Worm (Caenorhabditis elegans) whole organism, L1 larva: ENCODE data around the gene F34H10.5.

Experiments used
- C04F5.9 ChIP-seq: sonication (generic microtip); optimal IDR thresholded peaks from 2 replicates; lab custom pipeline; 2016; ENCODE audit warnings: missing genetic modification characterization, missing compliant biosample characterization
- C16A3.4 ChIP-seq: fragments of 150-350 bp; optimal IDR thresholded peaks from 2 replicates; lab custom pipeline; 2014; ENCODE audit warnings: missing biosample characterization, missing genetic modification characterization
- Y116A8C.19 ChIP-seq: sonication (generic microtip); optimal IDR thresholded peaks from 2 replicates; lab custom pipeline; 2016; ENCODE audit warnings: missing compliant biosample characterization, missing genetic modification characterization, borderline replicate concordance
- aha-1 ChIP-seq: fragments of 150-350 bp; optimal IDR thresholded peaks from 2 replicates; lab custom pipeline; 2014; ENCODE audit warnings: missing biosample characterization, missing genetic modification characterization
- aly-2 ChIP-seq: fragments of 150-350 bp; optimal IDR thresholded peaks from 2 replicates; lab custom pipeline; 2014; ENCODE audit warnings: missing biosample characterization, missing genetic modification characterization
- ama-1 ChIP-seq: fragments of 150-350 bp; optimal IDR thresholded peaks from 2 replicates; lab custom pipeline; 2014
- blmp-1 ChIP-seq: fragments of 150-350 bp; optimal IDR thresholded peaks from 2 replicates; lab custom pipeline; 2014; ENCODE audit warnings: missing biosample characterization, missing genetic modification characterization
- ceh-63 ChIP-seq: fragments of 200-800 bp; sonication (Bioruptor generic); optimal IDR thresholded peaks from 2 replicates; lab custom pipeline; 2018; ENCODE audit warnings: mild to moderate bottlenecking, missing genetic modification characterization, missing compliant biosample characterization
- ceh-82 ChIP-seq, 3 experiments: fragments of 150-350 bp in 1 of 3; sonication (generic microtip) in 2 of 3; optimal IDR thresholded peaks; 2 replicates each; lab custom pipeline; 2014 to 2017; ENCODE audit warnings: missing biosample characterization in 3 of 3, missing genetic modification characterization in 3 of 3
- ceh-90 ChIP-seq: sonication (generic microtip); optimal IDR thresholded peaks from 2 replicates; lab custom pipeline; 2016; ENCODE audit warnings: missing genetic modification characterization, missing compliant biosample characterization
- dpl-1 ChIP-seq, 3 experiments: fragments of 150-350 bp in 2 of 3; sonication (generic microtip) in 1 of 3; optimal IDR thresholded peaks; 2 replicates each; lab custom pipeline; 2014 to 2017; ENCODE audit warnings: missing biosample characterization in 3 of 3, missing genetic modification characterization in 3 of 3, missing genetic modification reagents in 3 of 3
- dsc-1 ChIP-seq: sonication (generic microtip); optimal IDR thresholded peaks from 2 replicates; lab custom pipeline; 2016; ENCODE audit warnings: mild to moderate bottlenecking, missing genetic modification characterization, missing compliant biosample characterization
- efl-1 ChIP-seq, 4 experiments: fragments of 150-350 bp; optimal IDR thresholded peaks in 3 of 4; peaks in 1 of 4; 1 replicate in 1 of 4; 2 replicates in 3 of 4; lab custom pipeline; 2014; ENCODE audit warnings: missing biosample characterization in 2 of 4, missing genetic modification characterization in 2 of 4, missing genetic modification reagents in 2 of 4
- elt-2 ChIP-seq: sonication (generic microtip); optimal IDR thresholded peaks from 2 replicates; lab custom pipeline; 2016; ENCODE audit warnings: missing genetic modification characterization, mild to moderate bottlenecking, inconsistent platforms, missing compliant biosample characterization, missing genetic modification reagents
- elt-3 ChIP-seq, 6 experiments: fragments of 150-350 bp in 1 of 6; sonication (generic microtip); optimal IDR thresholded peaks; 2 replicates each; lab custom pipeline; 2017 to 2018; ENCODE audit warnings: missing biosample characterization in 6 of 6, missing genetic modification characterization in 6 of 6, inconsistent platforms in 1 of 6
- fos-1 ChIP-seq: fragments of 150-350 bp; optimal IDR thresholded peaks from 2 replicates; lab custom pipeline; 2014; ENCODE audit warnings: missing biosample characterization, missing genetic modification characterization
- grh-1 ChIP-seq: fragments of 200-800 bp; sonication (Bioruptor generic); IDR thresholded peaks from 2 replicates; pipeline ENCODE4 v1.3.6; 2022; ENCODE audit warnings: missing genetic modification reagents, missing genetic modification characterization, missing compliant biosample characterization
- hlh-4 ChIP-seq: sonication (generic microtip); optimal IDR thresholded peaks from 2 replicates; lab custom pipeline; 2016; ENCODE audit warnings: mild to moderate bottlenecking, missing genetic modification characterization, missing compliant biosample characterization
- hpl-2 ChIP-seq: fragments of 150-350 bp; optimal IDR thresholded peaks from 2 replicates; lab custom pipeline; 2014; ENCODE audit warnings: missing biosample characterization, missing genetic modification reagents, missing genetic modification characterization
- irx-1 ChIP-seq: sonication (generic microtip); optimal IDR thresholded peaks from 2 replicates; lab custom pipeline; 2016; ENCODE audit warnings: missing genetic modification characterization, missing compliant biosample characterization
- lin-13 ChIP-seq: fragments of 150-350 bp; optimal IDR thresholded peaks from 2 replicates; lab custom pipeline; 2014; ENCODE audit warnings: missing biosample characterization, missing genetic modification reagents, missing genetic modification characterization
- lin-14 ChIP-seq: fragments of 200-800 bp; sonication (Bioruptor generic); optimal IDR thresholded peaks from 2 replicates; lab custom pipeline; 2018; ENCODE audit warnings: mild to moderate bottlenecking, missing genetic modification characterization, moderate library complexity, missing compliant biosample characterization
- lin-35 ChIP-seq, 2 experiments: fragments of 150-350 bp; optimal IDR thresholded peaks; 2 replicates each; lab custom pipeline; 2014; ENCODE audit warnings: missing biosample characterization in 2 of 2, missing genetic modification characterization in 2 of 2, missing genetic modification reagents in 2 of 2
- lin-39 ChIP-seq: fragments of 150-350 bp; optimal IDR thresholded peaks from 2 replicates; lab custom pipeline; 2014; ENCODE audit warnings: missing biosample characterization, missing genetic modification reagents, missing genetic modification characterization
- lsy-2 ChIP-seq, 2 experiments: fragments of 150-350 bp; optimal IDR thresholded peaks; 2 replicates each; lab custom pipeline; 2014; ENCODE audit warnings: missing biosample characterization in 2 of 2, missing genetic modification characterization in 2 of 2
- mab-9 ChIP-seq: fragments of 200-800 bp; sonication (Bioruptor generic); IDR thresholded peaks from 2 replicates; pipeline ENCODE4 v1.3.6; 2022; ENCODE audit warnings: missing genetic modification reagents, missing genetic modification characterization, missing compliant biosample characterization
- mef-2 ChIP-seq: fragments of 150-350 bp; optimal IDR thresholded peaks from 2 replicates; lab custom pipeline; 2014; ENCODE audit warnings: missing biosample characterization, missing genetic modification characterization
- mep-1 ChIP-seq: fragments of 150-350 bp; optimal IDR thresholded peaks from 2 replicates; lab custom pipeline; 2014; ENCODE audit warnings: missing biosample characterization, missing genetic modification characterization
- nhr-19 ChIP-seq: fragments of 200-800 bp; sonication (Bioruptor generic); conservative IDR thresholded peaks from 2 replicates; pipeline ENCODE4 v1.3.6; 2022; ENCODE audit warnings: missing genetic modification characterization, missing compliant biosample characterization
- nhr-237 ChIP-seq: fragments of 150-350 bp; optimal IDR thresholded peaks from 2 replicates; lab custom pipeline; 2014; ENCODE audit warnings: missing biosample characterization, missing genetic modification characterization
- nhr-47 ChIP-seq: sonication (generic microtip); optimal IDR thresholded peaks from 2 replicates; lab custom pipeline; 2016; ENCODE audit warnings: mild to moderate bottlenecking, missing genetic modification characterization, moderate library complexity, missing compliant biosample characterization
- nhr-71 ChIP-seq: sonication (generic microtip); optimal IDR thresholded peaks from 2 replicates; lab custom pipeline; 2016; ENCODE audit warnings: mild to moderate bottlenecking, missing genetic modification characterization, moderate library complexity, missing compliant biosample characterization
- nhr-76 ChIP-seq: sonication (generic microtip); optimal IDR thresholded peaks from 2 replicates; lab custom pipeline; 2017; ENCODE audit warnings: missing biosample characterization, missing genetic modification characterization
- nhr-77 ChIP-seq: fragments of 150-350 bp; optimal IDR thresholded peaks from 2 replicates; lab custom pipeline; 2014; ENCODE audit warnings: missing biosample characterization, missing genetic modification characterization
- nhr-84 ChIP-seq: sonication (generic microtip); optimal IDR thresholded peaks from 2 replicates; lab custom pipeline; 2017; ENCODE audit warnings: missing biosample characterization, missing genetic modification characterization
- nhr-85 ChIP-seq: sonication (generic microtip); peaks from one replicate; lab custom pipeline; 2016; ENCODE audit warnings: missing genetic modification characterization, inconsistent platforms, missing compliant biosample characterization
- nhr-90 ChIP-seq: sonication (generic microtip); optimal IDR thresholded peaks from 2 replicates; lab custom pipeline; 2016; ENCODE audit warnings: mild to moderate bottlenecking, missing genetic modification characterization, missing compliant biosample characterization; ENCODE audit not compliant: poor library complexity
- pax-3 ChIP-seq: fragments of 200-800 bp; sonication (Bioruptor generic); optimal IDR thresholded peaks from 2 replicates; lab custom pipeline; 2018; ENCODE audit warnings: mild to moderate bottlenecking, missing genetic modification characterization, moderate library complexity, missing compliant biosample characterization
- rnt-1 ChIP-seq: sonication (generic microtip); optimal IDR thresholded peaks from 2 replicates; lab custom pipeline; 2016; ENCODE audit warnings: mild to moderate bottlenecking, missing genetic modification characterization, moderate library complexity, missing compliant biosample characterization
- skn-1 ChIP-seq: fragments of 150-350 bp; optimal IDR thresholded peaks from 2 replicates; lab custom pipeline; 2014; ENCODE audit warnings: missing biosample characterization, missing genetic modification characterization
- snu-23 ChIP-seq: sonication (generic microtip); optimal IDR thresholded peaks from 2 replicates; lab custom pipeline; 2016; ENCODE audit warnings: missing genetic modification characterization, missing compliant biosample characterization
- swsn-7 ChIP-seq: sonication (generic microtip); optimal IDR thresholded peaks from 2 replicates; lab custom pipeline; 2016; ENCODE audit warnings: missing genetic modification characterization, missing compliant biosample characterization
- tbx-2 ChIP-seq: sonication (generic microtip); optimal IDR thresholded peaks from 2 replicates; lab custom pipeline; 2016; ENCODE audit warnings: missing genetic modification characterization, missing compliant biosample characterization
- unc-30 ChIP-seq: sonication (generic microtip); optimal IDR thresholded peaks from 2 replicates; lab custom pipeline; 2017; ENCODE audit warnings: missing biosample characterization, missing genetic modification characterization
- xbp-1 ChIP-seq: sonication (generic microtip); optimal IDR thresholded peaks from 2 replicates; lab custom pipeline; 2016; ENCODE audit warnings: missing genetic modification characterization, missing compliant biosample characterization
- ztf-4 ChIP-seq: fragments of 150-350 bp; optimal IDR thresholded peaks from 2 replicates; lab custom pipeline; 2014; ENCODE audit warnings: missing biosample characterization, missing genetic modification characterization

Gene F34H10.5

ce11 chrX:9637137-9637536 lies 1.7 kb downstream of the F34H10.5 start:
- TF ChIP-seq nhr-76 (no peak), efl-1 (optimal IDR thresholded peaks at IDR 0.05; lab: Kevin White, UChicago) (no peak), efl-1 (GFP tag; optimal IDR thresholded peaks at IDR 0.05 in 1 of 2; lab: Kevin White, UChicago) (peak in 1 of 2 experiments; percentile 53), lin-14 (peak; percentile 20), grh-1 (GFP tag; lab: Robert Waterston, UW) (no peak), blmp-1 (tag; lab: Kevin White, UChicago) (peak; percentile 25), fos-1 (no peak), lin-35 (GFP tag; optimal IDR thresholded peaks at IDR 0.05; lab: Kevin White, UChicago) (peak in 1 of 2 experiments; percentile 5), ceh-82 (tag; optimal IDR thresholded peaks at IDR 0.05; lab: Kevin White, UChicago) (peak in 1 of 3 experiments; percentile 2)

- no peak for TF ChIP-seq mef-2 (tag; lab: Kevin White, UChicago)
- peak; percentile 16 for TF ChIP-seq nhr-90 (tag; lab: Kevin White, UChicago)
- peak; percentile 23 for TF ChIP-seq swsn-7 (tag; lab: Kevin White, UChicago)
- TF ChIP-seq ztf-4 (tag; lab: Kevin White, UChicago): peak; percentile 19
- peak in 1 of 2 experiments; percentile 37 for TF ChIP-seq lsy-2 (tag; optimal IDR thresholded peaks at IDR 0.05; lab: Kevin White, UChicago)
- TF ChIP-seq xbp-1 (tag; lab: Kevin White, UChicago): peak; percentile 53
- peak; percentile 37 for TF ChIP-seq dsc-1 (tag; lab: Kevin White, UChicago)
- TF ChIP-seq nhr-19 (GFP tag; lab: Robert Waterston, UW): peak; percentile 48; the same call in 1 of the 2 replicates
- TF ChIP-seq unc-30 (tag; lab: Kevin White, UChicago): no peak
- peak; percentile 61 for TF ChIP-seq rnt-1 (tag; lab: Kevin White, UChicago)
- no peak for TF ChIP-seq elt-3 (tag; optimal IDR thresholded peaks at IDR 0.05; lab: Kevin White, UChicago)
- peak; percentile 31 for TF ChIP-seq lin-14
- TF ChIP-seq pax-3 (tag; lab: Kevin White, UChicago): no peak
- TF ChIP-seq efl-1 (optimal IDR thresholded peaks at IDR 0.05; lab: Kevin White, UChicago): no peak
- peak in 1 of 2 experiments; percentile 80 for TF ChIP-seq efl-1 (GFP tag; optimal IDR thresholded peaks at IDR 0.05 in 1 of 2; lab: Kevin White, UChicago)
- TF ChIP-seq dpl-1 (GFP tag; optimal IDR thresholded peaks at IDR 0.05; lab: Kevin White, UChicago): peak in 1 of 3 experiments; percentile 10
- TF ChIP-seq blmp-1 (tag; lab: Kevin White, UChicago): peak; percentile 16
- no peak for TF ChIP-seq nhr-237 (tag; lab: Kevin White, UChicago)
- no peak for TF ChIP-seq hlh-4
- no peak for TF ChIP-seq mab-9
- TF ChIP-seq ama-1 (lab: Kevin White, UChicago): no peak
- TF ChIP-seq snu-23: peak; percentile 38
- TF ChIP-seq nhr-71: peak; percentile 63
- TF ChIP-seq aly-2 (tag; lab: Kevin White, UChicago): peak; percentile 11
- peak; percentile 57 for TF ChIP-seq nhr-47 (tag; lab: Kevin White, UChicago)
- TF ChIP-seq lin-35 (GFP tag; optimal IDR thresholded peaks at IDR 0.05; lab: Kevin White, UChicago): peak in 1 of 2 experiments; percentile 34
- peak; percentile 13 for TF ChIP-seq irx-1 (tag; lab: Kevin White, UChicago)
- peak; percentile 8 for TF ChIP-seq lin-13 (GFP tag; lab: Kevin White, UChicago)
- peak; percentile 11 to 24 (median 20) for TF ChIP-seq ceh-82 (tag; optimal IDR thresholded peaks at IDR 0.05; lab: Kevin White, UChicago)
- TF ChIP-seq aha-1: no peak
- peak; percentile 81 for TF ChIP-seq nhr-85
- TF ChIP-seq hpl-2: no peak
- TF ChIP-seq nhr-77: peak; percentile 16
- peak; percentile 15 for TF ChIP-seq skn-1 (tag; lab: Kevin White, UChicago)
Observed at ce11 chrX:9637700-9638099, 2.2 kb downstream of the F34H10.5 start.

DNA sequence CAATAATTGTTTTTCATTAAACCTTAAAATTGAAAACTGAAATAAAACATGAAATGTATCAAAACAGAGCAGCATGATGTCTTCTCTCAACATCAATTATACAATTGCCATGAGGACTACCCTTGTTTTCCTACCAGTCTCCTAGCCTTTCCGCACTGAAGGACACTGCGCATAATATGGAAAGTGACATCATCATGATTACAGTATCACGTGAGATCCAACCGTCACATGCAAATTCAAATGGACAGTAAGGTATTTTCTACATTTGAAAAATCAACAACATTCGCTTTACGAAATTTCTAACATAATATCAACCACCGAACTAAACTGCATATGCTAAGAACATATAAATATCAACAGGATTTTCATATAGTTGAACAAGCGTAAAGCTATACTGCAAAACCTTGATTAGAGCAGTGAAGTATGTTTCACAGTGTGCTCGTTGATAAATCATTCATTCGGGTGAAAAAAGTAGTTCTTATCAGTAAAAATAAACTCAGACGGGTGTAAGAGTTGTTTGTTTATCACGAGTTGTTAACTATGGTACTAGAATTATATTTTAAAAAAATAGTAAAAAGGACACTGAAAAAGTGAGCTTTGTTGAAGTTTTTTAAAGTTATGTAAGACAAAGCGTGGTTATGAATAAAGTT lies 3.5 kb downstream of the F34H10.5 start:
- TF ChIP-seq nhr-19 (GFP tag; lab: Robert Waterston, UW): peak; percentile 46
- TF ChIP-seq nhr-84 (tag; lab: Kevin White, UChicago): no peak
- TF ChIP-seq pax-3 (tag; lab: Kevin White, UChicago): no peak
- TF ChIP-seq lin-39 (tag; lab: Kevin White, UChicago): no peak
- peak; percentile 71 for TF ChIP-seq elt-2 (tag; lab: Kevin White, UChicago)
- TF ChIP-seq ztf-4 (tag; lab: Kevin White, UChicago): peak; percentile 1
- TF ChIP-seq nhr-90 (tag; lab: Kevin White, UChicago): peak; percentile 75
- TF ChIP-seq C16A3.4: peak; percentile 51
- TF ChIP-seq tbx-2 (tag; lab: Kevin White, UChicago): no peak
- TF ChIP-seq ceh-90 (tag; lab: Kevin White, UChicago): no peak
- peak in 1 of 3 experiments; percentile 10 for TF ChIP-seq dpl-1 (GFP tag; optimal IDR thresholded peaks at IDR 0.05; lab: Kevin White, UChicago)
- TF ChIP-seq lsy-2 (tag; optimal IDR thresholded peaks at IDR 0.05; lab: Kevin White, UChicago): peak; percentile 8 to 48
- TF ChIP-seq Y116A8C.19 (tag; lab: Kevin White, UChicago): no peak
- TF ChIP-seq lin-13 (GFP tag; lab: Kevin White, UChicago): peak; percentile 61
- peak in 1 of 2 experiments; percentile 4 for TF ChIP-seq efl-1 (optimal IDR thresholded peaks at IDR 0.05; lab: Kevin White, UChicago)
- no peak for TF ChIP-seq efl-1 (GFP tag; optimal IDR thresholded peaks at IDR 0.05 in 1 of 2; lab: Kevin White, UChicago)
- TF ChIP-seq C04F5.9 (tag; lab: Kevin White, UChicago): no peak
- TF ChIP-seq ceh-63 (GFP tag; lab: Kevin White, UChicago): no peak
- peak; percentile 38 for TF ChIP-seq nhr-47 (tag; lab: Kevin White, UChicago)
- TF ChIP-seq snu-23: peak; percentile 78
- TF ChIP-seq mep-1 (tag; lab: Kevin White, UChicago): peak; percentile 79
- TF ChIP-seq mab-9: no peak
- TF ChIP-seq elt-3 (tag; optimal IDR thresholded peaks at IDR 0.05; lab: Kevin White, UChicago): peak in 1 of 6 experiments; percentile 29
